Worm (Caenorhabditis elegans): ENCODE results near the gene F15G9.5.

F15G9.5 gene

DNA sequence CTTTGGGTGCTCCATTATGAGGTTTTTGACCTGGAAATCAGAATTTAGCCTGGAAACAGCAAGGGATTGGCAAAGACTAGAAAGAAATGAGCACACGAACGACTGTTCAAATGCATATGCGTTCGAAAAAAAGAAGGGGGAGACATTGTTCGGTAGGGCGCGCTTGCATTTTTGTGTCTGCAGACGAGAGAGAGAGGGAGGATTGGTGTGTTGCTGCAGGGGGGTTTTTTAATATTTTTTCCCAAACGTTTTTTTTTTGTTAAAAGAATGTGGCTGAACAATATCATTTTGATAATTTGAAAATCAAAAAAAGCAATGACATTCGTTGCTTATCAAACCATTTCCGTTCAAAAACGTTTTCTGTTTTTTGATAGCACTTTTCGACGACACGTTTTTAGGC, 36.6 kb upstream of the F15G9.5 start, which contains the start of gene T09B9.4:
Gene T09B9.4, minus strand, starts transcription at position 30 of the 400 bp plus-strand sequence.
- no peak for TF ChIP-seq ceh-83 (GFP tag; optimal IDR thresholded peaks at IDR 0.05)
- TF ChIP-seq ceh-39 (tag; optimal IDR thresholded peaks at IDR 0.05): peak; percentile 4
- no peak for TF ChIP-seq sem-2 (GFP tag; optimal IDR thresholded peaks at IDR 0.05)
- TF ChIP-seq nhr-76 (tag; optimal IDR thresholded peaks at IDR 0.05): no peak
- TF ChIP-seq mep-1 (tag; optimal IDR thresholded peaks at IDR 0.05): peak; percentile 66
- no peak for TF ChIP-seq tbx-8 (GFP tag; optimal IDR thresholded peaks at IDR 0.05)
- no peak for TF ChIP-seq nhr-12 (tag; optimal IDR thresholded peaks at IDR 0.05)

DNA sequence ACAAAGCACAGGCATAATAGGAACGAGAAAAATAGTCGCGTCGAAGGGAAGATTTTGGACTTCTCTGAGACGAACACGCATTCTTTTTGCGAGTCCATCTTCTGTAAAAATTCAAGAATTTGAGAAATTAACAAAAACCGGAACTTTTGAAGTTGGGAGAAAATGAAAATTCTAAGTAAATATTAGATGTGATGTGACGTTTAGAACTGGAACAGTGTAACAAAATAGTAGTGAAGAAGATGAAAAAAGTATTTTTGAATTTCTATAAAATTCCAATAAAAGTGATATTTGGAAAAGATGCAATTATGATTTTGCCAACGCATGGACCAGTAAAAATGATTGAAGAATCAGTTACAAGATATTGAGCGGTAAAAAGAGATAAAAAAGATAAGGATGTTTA, 27.1 kb upstream of the F15G9.5 start, which contains the start of gene slc-17.9:
Gene slc-17.9, minus strand, starts transcription at position 101 of the 400 bp plus-strand sequence.
- TF ChIP-seq bed-3 (GFP tag; optimal IDR thresholded peaks at IDR 0.05) (no peak), elt-3 (tag; optimal IDR thresholded peaks at IDR 0.05) (no peak), blmp-1 (tag; optimal IDR thresholded peaks at IDR 0.05) (no peak), flh-1 (GFP tag; optimal IDR thresholded peaks at IDR 0.05) (no peak), ces-1 (GFP tag; optimal IDR thresholded peaks at IDR 0.05) (no peak), tbx-8 (GFP tag; optimal IDR thresholded peaks at IDR 0.05) (no peak), nhr-2 (tag; optimal IDR thresholded peaks at IDR 0.05) (no peak), nhr-28 (tag; optimal IDR thresholded peaks at IDR 0.05) (no peak), lin-32 (GFP tag; optimal IDR thresholded peaks at IDR 0.05) (no peak), zip-8 (tag; optimal IDR thresholded peaks at IDR 0.05) (no peak), M03D4.4 (tag; optimal IDR thresholded peaks at IDR 0.05) (no peak)

DNA sequence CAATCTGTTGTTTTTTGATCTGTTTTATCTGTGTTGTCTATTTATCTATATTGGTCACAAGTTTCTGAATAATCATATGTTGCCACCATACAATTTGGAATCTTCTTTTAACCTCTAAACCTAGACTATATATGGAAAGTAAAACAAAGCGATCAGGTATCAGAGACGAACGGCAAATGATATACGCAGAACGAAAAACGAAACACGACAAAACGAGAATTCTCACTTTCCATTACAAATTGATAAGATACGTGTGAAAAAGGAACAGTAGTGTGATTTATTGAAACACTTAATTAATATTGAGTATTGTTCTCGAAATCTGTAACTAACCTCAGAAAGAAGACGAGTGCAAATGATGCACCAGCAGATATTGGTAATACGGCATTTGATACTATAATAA, 26.2 kb upstream of the F15G9.5 start:
- TF ChIP-seq drap-1 (GFP tag; optimal IDR thresholded peaks at IDR 0.05) (no peak), nhr-2 (tag; optimal IDR thresholded peaks at IDR 0.05) (no peak), unc-62 (GFP tag; optimal IDR thresholded peaks at IDR 0.05) (no peak), mep-1 (tag; optimal IDR thresholded peaks at IDR 0.05) (no peak), lin-13 (tag; optimal IDR thresholded peaks at IDR 0.05) (no peak), lin-32 (GFP tag; optimal IDR thresholded peaks at IDR 0.05) (no peak), sptf-1 (tag; optimal IDR thresholded peaks at IDR 0.05) (no peak), flh-1 (GFP tag; optimal IDR thresholded peaks at IDR 0.05) (no peak), ceh-39 (tag; optimal IDR thresholded peaks at IDR 0.05) (no peak), snpc-4 (tag; optimal IDR thresholded peaks at IDR 0.05) (no peak), ceh-43 (GFP tag; optimal IDR thresholded peaks at IDR 0.05) (no peak), bed-3 (GFP tag; optimal IDR thresholded peaks at IDR 0.05) (no peak), nhr-28 (tag; optimal IDR thresholded peaks at IDR 0.05) (no peak), zip-8 (tag; optimal IDR thresholded peaks at IDR 0.05) (no peak), unc-120 (tag; optimal IDR thresholded peaks at IDR 0.05; ENCODE audit: poor library complexity, severe bottlenecking) (no peak), nhr-76 (tag; optimal IDR thresholded peaks at IDR 0.05) (no peak)

DNA sequence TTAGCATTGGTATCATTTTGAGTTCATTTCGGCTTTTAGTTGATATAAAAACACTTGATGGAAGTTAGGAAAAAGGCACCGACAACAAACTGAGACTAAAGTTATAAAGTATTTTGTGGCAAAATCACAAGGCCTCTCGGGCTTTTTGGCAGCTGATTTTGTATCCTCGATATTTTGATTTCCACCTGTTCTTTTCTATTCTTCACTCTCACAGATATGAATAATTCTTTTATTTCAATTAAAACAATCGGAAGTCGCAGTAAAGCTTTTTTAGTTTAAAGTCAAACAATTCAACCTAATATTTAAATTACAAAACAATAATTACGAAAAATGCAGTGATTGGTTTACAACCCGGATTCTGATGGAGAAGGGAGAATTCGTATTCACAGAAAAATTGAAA, 23.6 kb upstream of the F15G9.5 start, which contains the start of gene T09B9.3:
Gene T09B9.3, minus strand, starts transcription at position 101 of the 400 bp plus-strand sequence.
- TF ChIP-seq blmp-1 (tag; optimal IDR thresholded peaks at IDR 0.05) (no peak), nhr-28 (tag; optimal IDR thresholded peaks at IDR 0.05) (no peak), sptf-1 (tag; optimal IDR thresholded peaks at IDR 0.05) (no peak), mls-2 (tag; optimal IDR thresholded peaks at IDR 0.05) (no peak), elt-1 (tag; optimal IDR thresholded peaks at IDR 0.05; ENCODE audit: borderline replicate concordance, insufficient read depth) (no peak), nhr-12 (tag; optimal IDR thresholded peaks at IDR 0.05) (no peak), ces-1 (GFP tag; optimal IDR thresholded peaks at IDR 0.05) (no peak)

DNA sequence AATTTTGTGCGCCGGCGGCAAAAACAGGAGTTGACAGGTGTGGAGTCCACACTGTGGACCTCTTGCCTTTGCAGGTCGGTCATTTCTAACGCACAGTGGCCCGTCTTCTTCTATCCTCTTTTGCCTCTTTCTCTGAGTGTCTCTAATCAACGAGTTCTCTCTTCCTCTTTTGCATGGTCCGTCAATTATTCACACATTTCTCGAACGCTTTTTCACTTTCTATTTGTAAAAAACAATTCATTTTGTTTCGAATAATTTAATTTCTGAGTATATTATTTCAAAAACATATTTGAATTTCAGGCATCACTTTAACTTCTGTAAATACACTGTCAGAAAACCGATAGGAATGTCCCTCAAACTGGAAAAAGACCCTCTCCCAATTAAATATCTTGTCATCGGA, 19.3 kb upstream of the F15G9.5 start, which contains the start of gene T09B9.1:
Gene T09B9.1, plus strand, starts transcription at position 301 of the 400 bp plus-strand sequence.
- TF ChIP-seq unc-39 (tag; optimal IDR thresholded peaks at IDR 0.05) (no peak), elt-1 (tag; optimal IDR thresholded peaks at IDR 0.05; ENCODE audit: borderline replicate concordance, insufficient read depth) (no peak), mep-1 (tag; optimal IDR thresholded peaks at IDR 0.05) (no peak), flh-1 (GFP tag; optimal IDR thresholded peaks at IDR 0.05) (no peak), zip-8 (tag; optimal IDR thresholded peaks at IDR 0.05) (no peak), sem-2 (GFP tag; optimal IDR thresholded peaks at IDR 0.05) (no peak), ceh-83 (GFP tag; optimal IDR thresholded peaks at IDR 0.05) (no peak)

ce11 chrX:9754537-9754936, 16.8 kb upstream of the F15G9.5 start:
- TF ChIP-seq ceh-43 (GFP tag; optimal IDR thresholded peaks at IDR 0.05) (no peak), flh-1 (GFP tag; optimal IDR thresholded peaks at IDR 0.05) (no peak), elt-3 (tag; optimal IDR thresholded peaks at IDR 0.05) (no peak), unc-62 (GFP tag; optimal IDR thresholded peaks at IDR 0.05) (no peak), nhr-76 (tag; optimal IDR thresholded peaks at IDR 0.05) (no peak), drap-1 (GFP tag; optimal IDR thresholded peaks at IDR 0.05) (no peak), unc-39 (tag; optimal IDR thresholded peaks at IDR 0.05) (no peak), ztf-11 (tag; optimal IDR thresholded peaks at IDR 0.05) (no peak), unc-120 (tag; optimal IDR thresholded peaks at IDR 0.05; ENCODE audit: poor library complexity, severe bottlenecking) (no peak), bed-3 (GFP tag; optimal IDR thresholded peaks at IDR 0.05) (no peak), ces-1 (GFP tag; optimal IDR thresholded peaks at IDR 0.05) (no peak), elt-1 (tag; optimal IDR thresholded peaks at IDR 0.05; ENCODE audit: borderline replicate concordance, insufficient read depth) (no peak), M03D4.4 (tag; optimal IDR thresholded peaks at IDR 0.05) (no peak), mls-2 (tag; optimal IDR thresholded peaks at IDR 0.05) (no peak), lin-13 (tag; optimal IDR thresholded peaks at IDR 0.05) (no peak), sem-2 (GFP tag; optimal IDR thresholded peaks at IDR 0.05) (no peak), mab-5 (tag; optimal IDR thresholded peaks at IDR 0.05) (no peak), pha-4 (tag; optimal IDR thresholded peaks at IDR 0.05) (no peak)
